Worm (Caenorhabditis elegans) whole organism, late embryonic: ENCODE results near the gene T25B6.5.

ENCODE experiments used
- C08G9.2 ChIP-seq: sonication (generic microtip); optimal IDR thresholded peaks from 2 replicates; lab custom pipeline; 2016; ENCODE audit warnings: mild to moderate bottlenecking, missing genetic modification characterization, moderate library complexity, missing compliant biosample characterization
- F13H6.1 ChIP-seq: sonication (generic microtip); optimal IDR thresholded peaks from 2 replicates; lab custom pipeline; 2016; ENCODE audit warnings: missing genetic modification characterization, missing compliant biosample characterization
- ceh-18 ChIP-seq: sonication (generic microtip); optimal IDR thresholded peaks from 2 replicates; lab custom pipeline; 2016; ENCODE audit warnings: missing genetic modification characterization, missing compliant biosample characterization
- ceh-31 ChIP-seq: sonication (generic microtip); optimal IDR thresholded peaks from 2 replicates; lab custom pipeline; 2016; ENCODE audit warnings: missing genetic modification characterization, missing compliant biosample characterization
- dmd-4 ChIP-seq: sonication (generic microtip); optimal IDR thresholded peaks from 2 replicates; lab custom pipeline; 2016; ENCODE audit warnings: borderline replicate concordance, missing genetic modification characterization, missing compliant biosample characterization
- hlh-15 ChIP-seq: sonication (generic microtip); optimal IDR thresholded peaks from 2 replicates; lab custom pipeline; 2016; ENCODE audit warnings: missing genetic modification characterization, missing compliant biosample characterization
- lim-6 ChIP-seq: sonication (generic microtip); optimal IDR thresholded peaks from 2 replicates; lab custom pipeline; 2016; ENCODE audit warnings: missing genetic modification characterization, missing compliant biosample characterization
- lin-11 ChIP-seq: fragments of 200-800 bp; sonication (Bioruptor generic); optimal IDR thresholded peaks from 2 replicates; lab custom pipeline; 2018; ENCODE audit warnings: mild to moderate bottlenecking, missing genetic modification characterization, missing compliant biosample characterization
- pag-3 ChIP-seq: sonication (generic microtip); optimal IDR thresholded peaks from 2 replicates; lab custom pipeline; 2016; ENCODE audit warnings: missing compliant biosample characterization, missing genetic modification characterization, borderline replicate concordance
- zip-5 ChIP-seq: sonication (generic microtip); optimal IDR thresholded peaks from 2 replicates; lab custom pipeline; 2016; ENCODE audit warnings: missing genetic modification characterization, missing compliant biosample characterization

DNA sequence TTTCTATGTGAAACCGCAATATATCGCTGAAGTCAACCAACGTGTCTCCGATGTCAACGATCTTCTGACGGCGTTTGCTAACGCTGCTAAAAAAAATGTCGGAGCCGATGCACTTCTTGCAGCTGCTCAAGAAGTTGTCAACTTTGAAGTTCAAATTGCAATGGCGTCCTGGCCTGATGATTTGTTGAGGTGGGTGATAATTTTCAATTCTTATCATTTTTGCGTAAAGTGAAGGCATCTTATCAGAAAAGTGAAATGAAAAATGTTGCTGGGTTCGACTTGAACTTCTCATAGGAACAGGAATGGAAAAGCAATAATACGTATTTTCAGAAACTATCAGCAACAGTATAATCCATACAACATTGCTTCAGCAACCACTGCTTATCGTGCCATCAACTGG, 14.7 kb upstream of the T25B6.5 start:
- no peak for TF ChIP-seq pag-3 (tag; lab: Kevin White, UChicago)
- TF ChIP-seq dmd-4 (tag; lab: Kevin White, UChicago): no peak
- no peak for TF ChIP-seq ceh-18 (tag; lab: Kevin White, UChicago)
- no peak for TF ChIP-seq ceh-31
- no peak for TF ChIP-seq zip-5 (tag; lab: Kevin White, UChicago)
- no peak for TF ChIP-seq C08G9.2 (tag; lab: Kevin White, UChicago)
- TF ChIP-seq lin-11 (tag; lab: Kevin White, UChicago): no peak
- TF ChIP-seq F13H6.1: no peak
- no peak for TF ChIP-seq hlh-15 (tag; lab: Kevin White, UChicago)
- no peak for TF ChIP-seq lim-6
